Worm (Caenorhabditis elegans) whole organism, L4/young adult: Measurements from ENCODE around the gene R144.12.
A peak's percentile ranks its signal among the peaks of the same experiment; 100 is the strongest.

Experiments used
- W03F9.2 ChIP-seq: fragments of 150-350 bp; optimal IDR thresholded peaks from 2 replicates; lab custom pipeline; 2014; ENCODE audit warnings: missing biosample characterization, missing genetic modification characterization
- dao-5 ChIP-seq: sonication (generic microtip); optimal IDR thresholded peaks from 2 replicates; lab custom pipeline; 2016; ENCODE audit warnings: missing genotype, missing genetic modification characterization, moderate library complexity, missing compliant biosample characterization
- him-1 ChIP-seq: sonication (generic microtip); optimal IDR thresholded peaks from 2 replicates; lab custom pipeline; 2016; ENCODE audit warnings: missing genotype, missing genetic modification reagents, missing genetic modification characterization, missing compliant biosample characterization

R144.12 gene

ce11 chrIII:5023642-5024041 lies 16.9 kb upstream of the R144.12 start:
- TF ChIP-seq dao-5, result no peak
- TF ChIP-seq W03F9.2, result no peak
- TF ChIP-seq him-1 (tag; lab: Kevin White, UChicago), result no peak

ce11 chrIII:5022964-5023363 lies 16.2 kb upstream of the R144.12 start, which contains the start of gene R144.13:
Gene R144.13, plus strand, starts transcription at chrIII:5023264.
- no peak for TF ChIP-seq him-1 (tag; lab: Kevin White, UChicago)
- no peak for TF ChIP-seq W03F9.2
- TF ChIP-seq dao-5, result no peak

ce11 chrIII:5021689-5022088 lies 14.9 kb upstream of the R144.12 start, which contains the start of gene R144.3:
Gene R144.3, plus strand, starts transcription at chrIII:5021989.
- TF ChIP-seq W03F9.2 (no peak), him-1 (tag; lab: Kevin White, UChicago) (no peak), dao-5 (no peak)

ce11 chrIII:5020924-5021323 lies 14.1 kb upstream of the R144.12 start, which contains the start of gene mdt-11:
Gene mdt-11, plus strand, starts transcription at chrIII:5021224.
- TF ChIP-seq W03F9.2 (no peak), dao-5 (no peak), him-1 (tag; lab: Kevin White, UChicago) (no peak)

- TF ChIP-seq W03F9.2 (peak; percentile 98), dao-5 (peak; percentile 72), him-1 (tag; lab: Kevin White, UChicago) (peak; percentile 98)
Measured at ce11 chrIII:5018116-5018689, 11.4 kb upstream of the R144.12 start, which contains the start of gene wip-1. Gene wip-1, plus strand, starts transcription at chrIII:5018639.

ce11 chrIII:5017550-5017949 lies 10.8 kb upstream of the R144.12 start, which contains the start of gene larp-1:
Gene larp-1, minus strand, starts transcription at chrIII:5017650.
- no peak for TF ChIP-seq dao-5
- no peak for TF ChIP-seq him-1 (tag; lab: Kevin White, UChicago)
- no peak for TF ChIP-seq W03F9.2

- TF ChIP-seq W03F9.2 (peak; percentile 57), dao-5 (no peak), him-1 (tag; lab: Kevin White, UChicago) (peak; percentile 67)
Measured at ce11 chrIII:5013915-5014346, 7.2 kb upstream of the R144.12 start.

ce11 chrIII:5012460-5012859 lies 5.7 kb upstream of the R144.12 start:
- TF ChIP-seq him-1 (tag; lab: Kevin White, UChicago) (no peak), dao-5 (no peak), W03F9.2 (no peak)

ce11 chrIII:5010723-5011122 lies 3.9 kb upstream of the R144.12 start:
- TF ChIP-seq him-1 (tag; lab: Kevin White, UChicago) (no peak), W03F9.2 (no peak), dao-5 (no peak)

- TF ChIP-seq W03F9.2 (no peak), him-1 (tag; lab: Kevin White, UChicago) (no peak), dao-5 (no peak)
Measured at ce11 chrIII:5008730-5009129, 1.9 kb upstream of the R144.12 start, which contains the start of gene R144.11. Gene R144.11, minus strand, starts transcription at chrIII:5008830.

ce11 chrIII:5004621-5005020 lies 2.2 kb downstream of the R144.12 start, which contains the start of gene R144.6:
Gene R144.6, minus strand, starts transcription at chrIII:5004721.
- no peak for TF ChIP-seq dao-5
- no peak for TF ChIP-seq him-1 (tag; lab: Kevin White, UChicago)
- no peak for TF ChIP-seq W03F9.2

ce11 chrIII:5002231-5002630 lies 4.5 kb downstream of the R144.12 start, which contains the start of gene R144.10:
Gene R144.10, minus strand, starts transcription at chrIII:5002331.
- no peak for TF ChIP-seq him-1 (tag; lab: Kevin White, UChicago)
- TF ChIP-seq W03F9.2, result no peak
- no peak for TF ChIP-seq dao-5

- TF ChIP-seq him-1 (tag; lab: Kevin White, UChicago) (no peak), dao-5 (no peak), W03F9.2 (no peak)
Measured at ce11 chrIII:4998956-4999425, 7.8 kb downstream of the R144.12 start, which contains the start of gene smcr-8. Gene smcr-8, plus strand, starts transcription at chrIII:4999375.

- TF ChIP-seq dao-5 (no peak), W03F9.2 (no peak), him-1 (tag; lab: Kevin White, UChicago) (no peak)
Measured at ce11 chrIII:4998111-4998859, 8.5 kb downstream of the R144.12 start, which contains the start of gene tmem-131. Gene tmem-131, minus strand, starts transcription at chrIII:4998161.

- TF ChIP-seq dao-5 (no peak), him-1 (tag; lab: Kevin White, UChicago) (no peak), W03F9.2 (no peak)
Measured at ce11 chrIII:4987666-4988065, 19.1 kb downstream of the R144.12 start.
